Fruit fly (Drosophila melanogaster) whole organism, embryonic: ENCODE measurements around the gene SLC5A11.

Source experiments
- BEAF-32 ChIP-seq: fragments of 200-800 bp; sonication (Bioruptor generic); optimal IDR thresholded peaks from 3 replicates; lab custom pipeline; 2017; ENCODE audit warnings: missing biosample characterization, missing genetic modification characterization, mild to moderate bottlenecking, moderate library complexity, missing genetic modification reagents
- CG10321 ChIP-seq: fragments of 200-800 bp; sonication (Bioruptor generic); IDR thresholded peaks from 2 replicates; pipeline ENCODE4 v1.3.6; 2022; ENCODE audit warnings: missing biosample characterization, missing genetic modification characterization
- CG11723 ChIP-seq: fragments of 200-800 bp; sonication (Bioruptor generic); optimal IDR thresholded peaks from 2 replicates; lab custom pipeline; 2017; ENCODE audit warnings: missing biosample characterization, mild to moderate bottlenecking, missing genetic modification characterization
- CG12071 ChIP-seq: fragments of 200-800 bp; sonication (Bioruptor generic); optimal IDR thresholded peaks from 3 replicates; lab custom pipeline; 2018; ENCODE audit warnings: missing biosample characterization, mild to moderate bottlenecking, missing genetic modification characterization
- CG12299 ChIP-seq: fragments of 200-800 bp; sonication (Bioruptor generic); optimal IDR thresholded peaks from 2 replicates; lab custom pipeline; 2018; ENCODE audit warnings: missing biosample characterization, mild to moderate bottlenecking, missing genetic modification characterization
- CG15269 ChIP-seq: fragments of 200-800 bp; sonication (Bioruptor generic); optimal IDR thresholded peaks from 2 replicates; lab custom pipeline; 2018; ENCODE audit warnings: missing biosample characterization, mild to moderate bottlenecking, missing genetic modification characterization, moderate library complexity
- CG15696 ChIP-seq: fragments of 200-800 bp; sonication (Bioruptor generic); optimal IDR thresholded peaks from 2 replicates; lab custom pipeline; 2019; ENCODE audit warnings: missing biosample characterization, mild to moderate bottlenecking, missing genetic modification characterization, moderate library complexity
- CG17328 ChIP-seq: fragments of 200-800 bp; sonication (Bioruptor generic); IDR thresholded peaks from 2 replicates; pipeline ENCODE4 v1.3.6; 2022; ENCODE audit warnings: missing biosample characterization, missing genetic modification characterization
- CG17359 ChIP-seq: fragments of 200-800 bp; sonication (Bioruptor generic); optimal IDR thresholded peaks from 3 replicates; lab custom pipeline; 2018; ENCODE audit warnings: missing biosample characterization, mild to moderate bottlenecking, missing genetic modification characterization, moderate library complexity
- CG18011 ChIP-seq: fragments of 200-800 bp; sonication (Bioruptor generic); optimal IDR thresholded peaks from 2 replicates; lab custom pipeline; 2017; ENCODE audit warnings: missing biosample characterization, missing genetic modification characterization, mild to moderate bottlenecking, moderate library complexity, missing genotype
- CG32767 ChIP-seq: fragments of 200-800 bp; sonication (Bioruptor generic); IDR thresholded peaks from 2 replicates; pipeline ENCODE4 v1.3.6; 2022; ENCODE audit warnings: missing biosample characterization, missing genetic modification characterization
- CG4404 ChIP-seq: fragments of 200-800 bp; sonication (Bioruptor generic); IDR thresholded peaks from 2 replicates; pipeline ENCODE4 v1.3.6; 2022; ENCODE audit warnings: missing biosample characterization, missing genetic modification characterization
- CG6791 ChIP-seq: fragments of 200-800 bp; sonication (Bioruptor generic); IDR thresholded peaks from 3 replicates; pipeline ENCODE4 v1.3.6; 2022; ENCODE audit warnings: missing biosample characterization, missing genetic modification characterization; ENCODE audit not compliant: partially characterized antibody
- CG7786 ChIP-seq: fragments of 200-800 bp; sonication (Bioruptor generic); optimal IDR thresholded peaks from 2 replicates; lab custom pipeline; 2016; ENCODE audit warnings: missing biosample characterization, missing genetic modification characterization
- CG8359 ChIP-seq: fragments of 200-800 bp; sonication (Bioruptor generic); optimal IDR thresholded peaks from 2 replicates; lab custom pipeline; 2017; ENCODE audit warnings: missing biosample characterization, mild to moderate bottlenecking, missing genetic modification characterization, borderline replicate concordance
- D ChIP-seq, 2 experiments: fragments of 200-800 bp in 1 of 2; fragments of >200 bp in 1 of 2; sonication (Bioruptor generic) in 1 of 2; optimal IDR thresholded peaks; 2 replicates in 1 of 2; 3 replicates in 1 of 2; lab custom pipeline; 2017; ENCODE audit warnings: mild to moderate bottlenecking in 1 of 2, missing biosample characterization in 1 of 2, missing genetic modification characterization in 1 of 2, missing genetic modification reagents in 1 of 2
- Dbx ChIP-seq: fragments of 200-800 bp; sonication (Bioruptor generic); IDR thresholded peaks from 3 replicates; pipeline ENCODE4 v1.3.6; 2022; ENCODE audit warnings: missing biosample characterization, missing genetic modification characterization
- Drgx ChIP-seq: fragments of 200-800 bp; sonication (Bioruptor generic); IDR thresholded peaks from 2 replicates; pipeline ENCODE4 v1.3.6; 2022; ENCODE audit warnings: missing biosample characterization, missing genetic modification characterization
- Ets97D ChIP-seq: fragments of 200-800 bp; sonication (Bioruptor generic); optimal IDR thresholded peaks from 3 replicates; lab custom pipeline; 2016; ENCODE audit warnings: missing biosample characterization, missing genetic modification characterization
- H15 ChIP-seq: fragments of 200-800 bp; sonication (Bioruptor generic); IDR thresholded peaks from 3 replicates; pipeline ENCODE4 v1.3.6; 2022; ENCODE audit warnings: missing biosample characterization, missing genetic modification characterization
- HLHmδ ChIP-seq: fragments of 200-800 bp; sonication (Bioruptor generic); optimal IDR thresholded peaks from 2 replicates; lab custom pipeline; 2018; ENCODE audit warnings: missing biosample characterization, mild to moderate bottlenecking, missing genetic modification characterization, moderate library complexity
- Hand ChIP-seq: fragments of 200-800 bp; sonication (Bioruptor generic); optimal IDR thresholded peaks from 2 replicates; lab custom pipeline; 2017; ENCODE audit warnings: mild to moderate bottlenecking, missing biosample characterization, missing genetic modification reagents, missing genetic modification characterization
- HmgD ChIP-seq: fragments of 200-800 bp; sonication (Bioruptor generic); optimal IDR thresholded peaks from 3 replicates; lab custom pipeline; 2016; ENCODE audit warnings: missing biosample characterization, missing genetic modification characterization
- Hr39 ChIP-seq: fragments of >200 bp; optimal IDR thresholded peaks from 2 replicates; lab custom pipeline; 2017
- Lpt ChIP-seq: fragments of >200 bp; optimal IDR thresholded peaks from 2 replicates; lab custom pipeline; 2018; ENCODE audit warnings: missing biosample characterization, missing genetic modification characterization
- Oli ChIP-seq: fragments of 200-800 bp; sonication (Bioruptor generic); optimal IDR thresholded peaks from 2 replicates; lab custom pipeline; 2018; ENCODE audit warnings: missing biosample characterization, mild to moderate bottlenecking, missing genetic modification characterization, moderate library complexity
- Side ChIP-seq: fragments of 200-800 bp; sonication (Bioruptor generic); optimal IDR thresholded peaks from 2 replicates; lab custom pipeline; 2016; ENCODE audit warnings: missing biosample characterization, missing genetic modification characterization
- Spps ChIP-seq: fragments of 200-800 bp; sonication (Bioruptor generic); optimal IDR thresholded peaks from 2 replicates; lab custom pipeline; 2018; ENCODE audit warnings: missing biosample characterization, mild to moderate bottlenecking, missing genetic modification characterization
- Xbp1 ChIP-seq: fragments of 200-800 bp; sonication (Bioruptor generic); optimal IDR thresholded peaks from 3 replicates; lab custom pipeline; 2016; ENCODE audit warnings: missing biosample characterization, mild to moderate bottlenecking, missing genetic modification characterization
- amos ChIP-seq: fragments of 200-800 bp; sonication (Bioruptor generic); IDR thresholded peaks from 2 replicates; pipeline ENCODE4 v1.3.6; 2022; ENCODE audit warnings: missing biosample characterization, missing genetic modification characterization; ENCODE audit not compliant: partially characterized antibody
- ara ChIP-seq: fragments of 200-800 bp; sonication (Bioruptor generic); IDR thresholded peaks from 2 replicates; pipeline ENCODE4 v1.3.6; 2022; ENCODE audit warnings: missing biosample characterization, missing genetic modification characterization
- bcd ChIP-seq: fragments of 200-800 bp; sonication (Bioruptor generic); optimal IDR thresholded peaks from 2 replicates; lab custom pipeline; 2017; ENCODE audit warnings: missing biosample characterization, mild to moderate bottlenecking, missing genetic modification characterization
- caup ChIP-seq: fragments of 200-800 bp; sonication (Bioruptor generic); optimal IDR thresholded peaks from 3 replicates; lab custom pipeline; 2017; ENCODE audit warnings: missing biosample characterization, mild to moderate bottlenecking, missing genetic modification characterization, moderate library complexity; ENCODE audit not compliant: severe bottlenecking
- chif ChIP-seq, 2 experiments: fragments of 200-800 bp; sonication (Bioruptor generic); optimal IDR thresholded peaks; 3 replicates each; lab custom pipeline; 2016; ENCODE audit warnings: missing biosample characterization in 2 of 2, missing genetic modification characterization in 2 of 2
- ewg ChIP-seq: fragments of 200-800 bp; sonication (Bioruptor generic); optimal IDR thresholded peaks from 3 replicates; lab custom pipeline; 2017; ENCODE audit warnings: mild to moderate bottlenecking, missing biosample characterization, missing genetic modification reagents, missing genetic modification characterization
- eyg ChIP-seq: fragments of 200-800 bp; sonication (Bioruptor generic); optimal IDR thresholded peaks from 3 replicates; lab custom pipeline; 2016; ENCODE audit warnings: missing biosample characterization, missing genetic modification characterization
- fd64A ChIP-seq: fragments of 200-800 bp; sonication (Bioruptor generic); optimal IDR thresholded peaks from 3 replicates; lab custom pipeline; 2018; ENCODE audit warnings: missing biosample characterization, mild to moderate bottlenecking, missing genetic modification characterization
- fru ChIP-seq: fragments of >200 bp; optimal IDR thresholded peaks from 2 replicates; lab custom pipeline; 2017
- hb ChIP-seq: fragments of 200-800 bp; sonication (Bioruptor generic); IDR thresholded peaks from 3 replicates; pipeline ENCODE4 v1.3.6; 2022; ENCODE audit warnings: missing biosample characterization, missing genetic modification characterization; ENCODE audit not compliant: partially characterized antibody
- hkb ChIP-seq, 2 experiments: fragments of 200-800 bp in 1 of 2; fragments of >200 bp in 1 of 2; sonication (Bioruptor generic) in 1 of 2; IDR thresholded peaks in 1 of 2; optimal IDR thresholded peaks in 1 of 2; 2 replicates each; pipeline versions ENCODE4 v1.3.6 to Lab custom; 2017 to 2022; ENCODE audit warnings: missing biosample characterization in 1 of 2, missing genetic modification characterization in 1 of 2
- ken ChIP-seq: fragments of 200-800 bp; sonication (Bioruptor generic); IDR thresholded peaks from 3 replicates; pipeline ENCODE4 v1.3.6; 2022; ENCODE audit warnings: missing biosample characterization, missing genetic modification characterization
- nau ChIP-seq: fragments of 200-800 bp; sonication (Bioruptor generic); optimal IDR thresholded peaks from 3 replicates; lab custom pipeline; 2017; ENCODE audit warnings: missing biosample characterization, mild to moderate bottlenecking, missing genetic modification characterization, missing genetic modification reagents
- pan ChIP-seq, 4 experiments: fragments of >200 bp in 3 of 4; fragments of 200-800 bp in 1 of 4; sonication (Bioruptor generic) in 1 of 4; optimal IDR thresholded peaks in 3 of 4; IDR thresholded peaks in 1 of 4; 2 replicates each; pipeline versions ENCODE4 v1.3.6 to Lab custom; 2017 to 2022; ENCODE audit warnings: missing biosample characterization in 2 of 4, missing genetic modification characterization in 2 of 4, mixed read lengths in 1 of 4
- sna ChIP-seq: fragments of 200-800 bp; sonication (Bioruptor generic); IDR thresholded peaks from 2 replicates; pipeline ENCODE4 v1.3.6; 2022; ENCODE audit warnings: missing biosample characterization, missing genetic modification characterization; ENCODE audit not compliant: partially characterized antibody
- sug ChIP-seq: fragments of 200-800 bp; optimal IDR thresholded peaks from 2 replicates; lab custom pipeline; 2019; ENCODE audit warnings: missing biosample characterization, mild to moderate bottlenecking, missing genetic modification characterization, moderate library complexity
- tna ChIP-seq: fragments of 200-800 bp; sonication (Bioruptor generic); IDR thresholded peaks from 2 replicates; pipeline ENCODE4 v1.3.6; 2022; ENCODE audit warnings: missing biosample characterization, missing genetic modification characterization; ENCODE audit not compliant: partially characterized antibody

The SLC5A11 gene

DNA sequence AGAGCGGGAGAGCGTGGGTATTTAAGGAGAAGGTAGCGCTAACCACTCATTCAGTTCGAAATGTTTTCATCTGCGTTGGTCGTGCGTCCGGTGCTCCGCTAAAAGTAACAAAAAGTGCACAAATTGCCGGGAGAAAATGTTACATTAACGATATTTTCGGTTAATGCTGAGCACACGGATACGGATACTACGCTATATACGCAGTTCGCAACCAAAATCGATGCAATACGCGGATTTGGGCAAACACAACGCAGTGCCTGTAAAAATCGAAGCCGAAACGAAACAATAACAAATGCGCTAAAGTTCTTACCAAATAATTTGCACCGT lies 41.9 kb downstream of the SLC5A11 start, which contains the start of gene Piezo (continued):
- TF ChIP-seq hb (GFP tag; lab: Robert Waterston, UW) (0 out of 3 replicates have a peak, but pooled peaks have one; percentile 32), tna (0 out of 2 replicates have a peak, but pooled peaks have one; percentile 7), amos (peak; percentile 58; the same call in 1 of the 2 replicates), CG6791 (peak; percentile 44; the same call in 1 of the 3 replicates), CG8359 (GFP tag; lab: Kevin White, UChicago) (no peak), CG10321 (no peak), HLHmδ (GFP tag; lab: Kevin White, UChicago) (peak; percentile 39), sug (tag; lab: Kevin White, UChicago) (peak; percentile 24), nau (GFP tag; lab: Kevin White, UChicago) (peak; percentile 51)

DNA sequence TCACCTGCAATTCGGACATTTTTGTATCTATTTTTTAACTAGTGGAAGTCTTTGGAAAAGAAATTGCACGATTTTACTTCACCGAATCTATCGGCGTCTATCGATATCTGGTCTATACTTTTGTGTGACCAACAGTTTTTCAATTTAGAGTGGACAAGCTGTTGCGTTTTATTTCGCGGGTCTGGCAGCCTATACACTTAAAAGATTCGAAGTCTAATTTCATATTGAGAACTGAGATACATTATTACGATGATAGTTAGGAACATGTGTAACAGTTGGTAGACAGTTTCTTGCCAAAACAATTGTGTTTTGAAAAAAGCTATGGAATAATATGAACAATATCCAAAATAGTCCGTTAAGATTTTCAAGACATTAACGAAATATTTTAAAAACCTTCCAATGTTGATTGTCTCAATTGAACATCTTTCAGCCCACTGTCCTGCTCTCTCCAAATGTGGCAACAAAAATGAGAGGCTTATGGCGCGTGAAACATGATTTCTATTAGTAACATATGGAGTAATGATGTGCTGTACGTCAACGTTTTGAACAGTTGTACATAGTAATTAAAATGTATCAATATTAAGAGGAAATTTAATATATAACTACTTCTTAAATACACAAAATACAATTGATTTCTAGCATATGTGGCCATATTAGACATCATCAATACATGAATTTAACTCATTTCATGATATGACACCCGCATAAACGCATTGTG lies 42.5 kb downstream of the SLC5A11 start, which contains the start of gene Acbp1:
Gene Acbp1 (minus strand): TSS at position 146 of the 718 bp plus-strand sequence.
- TF ChIP-seq H15 (GFP tag; lab: Robert Waterston, UW), result peak; percentile 88
- TF ChIP-seq Dbx (GFP tag; lab: Robert Waterston, UW), result peak; percentile 90
- TF ChIP-seq Xbp1 (GFP tag; lab: Kevin White, UChicago), result peak; percentile 95
- no peak for TF ChIP-seq D (optimal IDR thresholded peaks at IDR 0.05; lab: Kevin White, UChicago)
- TF ChIP-seq D (GFP tag; optimal IDR thresholded peaks at IDR 0.05; lab: Kevin White, UChicago), result peak; percentile 95
- TF ChIP-seq HmgD (GFP tag; lab: Kevin White, UChicago), result peak; percentile 96
- peak; percentile 85 for TF ChIP-seq BEAF-32
- TF ChIP-seq chif (GFP tag; optimal IDR thresholded peaks at IDR 0.05; lab: Kevin White, UChicago), result peak; percentile 91 to 95
- TF ChIP-seq sna (GFP tag; lab: Robert Waterston, UW), result peak; percentile 80
- TF ChIP-seq Hand, result peak; percentile 99
- TF ChIP-seq CG32767, result peak; percentile 93
- peak; percentile 96 for TF ChIP-seq Oli (tag; lab: Kevin White, UChicago)
- no peak for TF ChIP-seq HLHmδ (GFP tag; lab: Kevin White, UChicago)
- TF ChIP-seq CG15269 (tag; lab: Kevin White, UChicago), result peak; percentile 97
- no peak for TF ChIP-seq pan (optimal IDR thresholded peaks at IDR 0.05; lab: Kevin White, UChicago)
- TF ChIP-seq pan (GFP tag; optimal IDR thresholded peaks at IDR 0.05 in 1 of 2, IDR thresholded peaks at IDR 0.05 in 1 of 2), result peak in 1 of 2 experiments; percentile 89
- peak; percentile 95 for TF ChIP-seq caup (GFP tag; lab: Kevin White, UChicago)
- TF ChIP-seq bcd (GFP tag; lab: Kevin White, UChicago), result peak; percentile 92
- TF ChIP-seq Side (GFP tag; lab: Kevin White, UChicago), result peak; percentile 97
- peak; percentile 81 for TF ChIP-seq CG17328
- peak; percentile 88 for TF ChIP-seq ewg (GFP tag; lab: Kevin White, UChicago)
- TF ChIP-seq Ets97D, result peak; percentile 91
- TF ChIP-seq Hr39, result no peak
- TF ChIP-seq Spps (tag; lab: Kevin White, UChicago), result peak; percentile 97
- TF ChIP-seq ara (GFP tag; lab: Robert Waterston, UW), result peak; percentile 87; the same call in 1 of the 2 replicates
- peak; percentile 95 for TF ChIP-seq fd64A (GFP tag; lab: Kevin White, UChicago)
- TF ChIP-seq ken (GFP tag; lab: Robert Waterston, UW), result peak; percentile 90
- peak; percentile 93 for TF ChIP-seq eyg (GFP tag; lab: Kevin White, UChicago)
- TF ChIP-seq CG18011 (GFP tag; lab: Kevin White, UChicago), result peak; percentile 78
- peak; percentile 80 for TF ChIP-seq CG4404 (GFP tag; lab: Robert Waterston, UW)
- peak; percentile 96 for TF ChIP-seq CG7786 (GFP tag; lab: Kevin White, UChicago)
- TF ChIP-seq CG15696, result peak; percentile 96
- TF ChIP-seq CG17359 (tag; lab: Kevin White, UChicago), result peak; percentile 96
- TF ChIP-seq CG11723 (GFP tag; lab: Kevin White, UChicago), result peak; percentile 96
- TF ChIP-seq Lpt (GFP tag; lab: Kevin White, UChicago), result no peak
- no peak for TF ChIP-seq fru (lab: Kevin White, UChicago)
- peak; percentile 97 for TF ChIP-seq CG12071 (GFP tag; lab: Kevin White, UChicago)
- no peak for TF ChIP-seq hkb (optimal IDR thresholded peaks at IDR 0.05; lab: Kevin White, UChicago)
- peak; percentile 96 for TF ChIP-seq hkb (GFP tag; IDR thresholded peaks at IDR 0.05; lab: Robert Waterston, UW)
- peak; percentile 99 for TF ChIP-seq CG12299
- peak; percentile 90 for TF ChIP-seq Drgx (GFP tag; lab: Robert Waterston, UW)
